Worm (Caenorhabditis elegans): ENCODE data around the gene F10D2.10.

DNA sequence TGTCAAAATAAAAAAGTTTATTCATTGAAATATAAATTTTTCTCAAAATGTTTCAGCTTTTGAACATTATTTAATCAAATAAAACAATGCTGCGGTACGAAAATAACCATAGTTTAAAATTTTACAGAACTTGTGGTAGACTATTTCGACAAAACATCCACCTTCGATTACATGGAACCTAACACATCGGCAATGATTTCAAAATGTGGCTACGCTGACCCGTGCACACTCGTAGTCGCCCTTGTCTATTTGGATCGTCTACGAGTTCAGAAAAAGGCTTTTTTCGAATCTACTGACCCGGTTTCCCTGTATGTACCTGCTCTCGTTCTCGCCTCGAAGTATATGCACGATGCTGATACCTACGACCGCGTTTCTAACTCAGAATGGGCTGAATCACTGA is 41.1 kb upstream of the F10D2.10 start:
- TF ChIP-seq snpc-4 (GFP tag; optimal IDR thresholded peaks at IDR 0.05), result no peak
- no peak for TF ChIP-seq snpc-4 (tag; optimal IDR thresholded peaks at IDR 0.05)
- no peak for TF ChIP-seq cebp-1 (GFP tag; IDR thresholded peaks at IDR 0.05)
- no peak for TF ChIP-seq cebp-1 (tag; optimal IDR thresholded peaks at IDR 0.05)
- no peak for TF ChIP-seq fkh-3 (tag; optimal IDR thresholded peaks at IDR 0.05)

Measured in whole organism, young adult.